Worm (Caenorhabditis elegans) whole organism, L1 larva: ENCODE measurements around the gene M04G7.2.

Source experiments
- aly-2 ChIP-seq: fragments of 150-350 bp; optimal IDR thresholded peaks from 2 replicates; lab custom pipeline; 2014; ENCODE audit warnings: missing biosample characterization, missing genetic modification characterization
- dpl-1 ChIP-seq, 3 experiments: fragments of 150-350 bp in 2 of 3; sonication (generic microtip) in 1 of 3; optimal IDR thresholded peaks; 2 replicates each; lab custom pipeline; 2014 to 2017; ENCODE audit warnings: missing biosample characterization in 3 of 3, missing genetic modification characterization in 3 of 3, missing genetic modification reagents in 3 of 3
- ets-5 ChIP-seq: fragments of 200-800 bp; sonication (Bioruptor generic); IDR thresholded peaks from 2 replicates; pipeline ENCODE4 v1.3.6; 2022; ENCODE audit warnings: missing genetic modification characterization, missing compliant biosample characterization
- fos-1 ChIP-seq: fragments of 150-350 bp; optimal IDR thresholded peaks from 2 replicates; lab custom pipeline; 2014; ENCODE audit warnings: missing biosample characterization, missing genetic modification characterization
- lin-39 ChIP-seq: fragments of 150-350 bp; optimal IDR thresholded peaks from 2 replicates; lab custom pipeline; 2014; ENCODE audit warnings: missing biosample characterization, missing genetic modification reagents, missing genetic modification characterization
- nhr-76 ChIP-seq: sonication (generic microtip); optimal IDR thresholded peaks from 2 replicates; lab custom pipeline; 2017; ENCODE audit warnings: missing biosample characterization, missing genetic modification characterization
- tbx-2 ChIP-seq: sonication (generic microtip); optimal IDR thresholded peaks from 2 replicates; lab custom pipeline; 2016; ENCODE audit warnings: missing genetic modification characterization, missing compliant biosample characterization

DNA sequence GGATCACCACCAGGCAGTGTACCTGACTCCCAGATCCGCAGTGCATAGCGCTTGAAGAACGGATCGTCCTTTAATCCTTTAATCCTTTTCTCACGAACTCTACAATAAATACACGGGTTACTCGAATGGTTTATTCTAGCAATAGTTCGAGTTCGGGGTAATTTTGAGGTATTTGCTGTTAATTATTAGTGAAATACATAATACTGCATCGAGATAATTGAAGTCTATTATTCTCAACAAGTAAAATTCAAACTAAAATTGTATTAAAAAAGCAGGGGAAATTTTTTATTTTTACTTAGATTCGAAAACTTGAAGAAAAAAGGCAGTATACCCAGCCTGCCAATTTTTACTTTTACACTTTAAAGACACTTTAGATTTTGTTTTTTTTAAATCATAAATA lies 50.9 kb downstream of the M04G7.2 start, which contains the start of gene kgb-1:
- TF ChIP-seq nhr-76 (tag; lab: Kevin White, UChicago) (no peak), aly-2 (tag; lab: Kevin White, UChicago) (no peak), ets-5 (no peak), fos-1 (tag; lab: Kevin White, UChicago) (no peak), dpl-1 (GFP tag; optimal IDR thresholded peaks at IDR 0.05; lab: Kevin White, UChicago) (no peak), lin-39 (tag; lab: Kevin White, UChicago) (no peak), tbx-2 (tag; lab: Kevin White, UChicago) (no peak)
